Fruit fly (Drosophila melanogaster): Measurements from ENCODE around the gene RfC3.

DNA sequence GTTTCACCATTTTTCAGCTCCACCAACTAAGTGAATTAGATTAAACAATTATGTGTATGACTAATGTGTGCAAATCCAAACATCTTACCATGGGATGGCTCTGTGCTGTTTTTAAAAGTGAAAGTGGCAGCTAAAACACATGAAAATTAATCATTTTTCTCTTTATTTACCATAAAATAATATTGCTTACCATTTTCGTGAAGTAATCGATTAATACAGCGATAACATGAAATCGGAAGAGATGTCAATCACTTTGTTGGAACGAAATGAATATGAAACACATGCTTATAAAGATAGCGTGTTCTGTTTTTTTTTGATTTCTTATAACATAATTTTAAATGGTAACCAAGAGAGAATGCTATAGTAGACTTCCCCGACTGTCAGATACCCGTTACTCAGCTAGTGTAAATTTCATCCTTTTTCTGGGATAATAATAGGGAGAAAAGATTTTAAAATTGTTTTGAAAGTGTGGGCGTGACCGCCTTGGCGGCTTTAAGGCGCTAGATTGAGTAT is 15.1 kb upstream of the RfC3 start:
- no peak for TF ChIP-seq CG10348 (GFP tag; IDR thresholded peaks at IDR 0.05)
- TF ChIP-seq rn (GFP tag; IDR thresholded peaks at IDR 0.05) = no peak
- no peak for TF ChIP-seq gl (tag; optimal IDR thresholded peaks at IDR 0.05)
- no peak for TF ChIP-seq EcR (GFP tag; optimal IDR thresholded peaks at IDR 0.05)
